Worm (Caenorhabditis elegans) whole organism, midembryonic: Measurements from ENCODE around the gene cox-15.

Experiments
- T22C8.4 ChIP-seq: fragments of 200-800 bp; sonication (Bioruptor generic); IDR thresholded peaks from 2 replicates; pipeline ENCODE4 v1.3.6; 2022; ENCODE audit warnings: missing genetic modification characterization, missing compliant biosample characterization
- med-1 ChIP-seq: sonication (generic microtip); optimal IDR thresholded peaks from 2 replicates; lab custom pipeline; 2017; ENCODE audit warnings: missing genetic modification characterization, mild to moderate bottlenecking, missing compliant biosample characterization, antibody characterized with exemption, missing genetic modification reagents; ENCODE audit not compliant: insufficient read depth
- tab-1 ChIP-seq: fragments of 200-800 bp; sonication (Bioruptor generic); IDR thresholded peaks from 2 replicates; pipeline ENCODE4 v1.3.6; 2022; ENCODE audit warnings: missing genetic modification characterization, missing compliant biosample characterization

DNA sequence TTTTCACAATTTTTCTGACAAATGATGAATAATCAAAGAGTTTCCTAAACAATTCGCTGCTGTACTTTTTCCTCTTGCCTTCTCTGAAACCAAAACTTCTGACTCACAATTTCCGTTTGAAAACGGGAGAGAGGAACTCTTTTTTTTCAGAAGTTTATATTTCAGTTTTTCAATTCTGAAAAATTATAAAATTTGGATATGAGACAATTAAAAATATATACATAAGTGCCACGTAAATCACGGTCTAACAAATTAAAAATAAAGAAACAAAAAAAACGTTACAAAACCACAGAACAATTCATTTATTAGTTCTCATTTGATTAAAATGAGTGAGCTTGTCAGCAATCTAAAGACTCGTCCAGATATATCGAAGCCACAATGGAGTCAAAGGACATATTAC lies 49.0 kb downstream of the cox-15 start, which contains the start of gene sfxn-1.2:
- no peak for TF ChIP-seq T22C8.4
- no peak for TF ChIP-seq med-1 (GFP tag; lab: Kevin White, UChicago)
- no peak for TF ChIP-seq tab-1 (GFP tag; lab: Robert Waterston, UW)
